Fruit fly (Drosophila melanogaster): ENCODE data around the gene CG13625.

CG13625 gene

dm6 chr3R:24574123-24574522 is 10.8 kb downstream of the CG13625 start (continued):
- TF ChIP-seq CG13624 (GFP tag; optimal IDR thresholded peaks at IDR 0.05), result peak; percentile 53
- peak; percentile 50 for TF ChIP-seq abd-A (tag; optimal IDR thresholded peaks at IDR 0.05)
- TF ChIP-seq Sox100B (GFP tag; optimal IDR thresholded peaks at IDR 0.05), result peak; percentile 49
- TF ChIP-seq ems (GFP tag; optimal IDR thresholded peaks at IDR 0.05), result no peak
- peak; percentile 64 for TF ChIP-seq CG10543 (GFP tag; optimal IDR thresholded peaks at IDR 0.05)
- TF ChIP-seq CG3847 (GFP tag; IDR thresholded peaks at IDR 0.05), result no peak
- peak; percentile 36 for TF ChIP-seq fd96Cb (tag; optimal IDR thresholded peaks at IDR 0.05)
- peak; percentile 12 for TF ChIP-seq CG3838 (GFP tag; optimal IDR thresholded peaks at IDR 0.05)
- TF ChIP-seq CG11504 (tag; optimal IDR thresholded peaks at IDR 0.05), result peak; percentile 75
- peak; percentile 40; the same call in 1 of the 2 replicates for TF ChIP-seq Ptx1 (GFP tag; IDR thresholded peaks at IDR 0.05)
- TF ChIP-seq CG2712 (tag; optimal IDR thresholded peaks at IDR 0.05), result peak; percentile 63
- peak; percentile 65; the same call in 2 of the 3 replicates for TF ChIP-seq dysf (GFP tag; IDR thresholded peaks at IDR 0.05)
- TF ChIP-seq shn (GFP tag; optimal IDR thresholded peaks at IDR 0.05), result no peak
- TF ChIP-seq CG10321 (GFP tag; IDR thresholded peaks at IDR 0.05), result no peak
- TF ChIP-seq gcm2 (GFP tag; optimal IDR thresholded peaks at IDR 0.05), result no peak
- peak; percentile 5 for TF ChIP-seq CG4328 (GFP tag; optimal IDR thresholded peaks at IDR 0.05)
- no peak for TF ChIP-seq CG2202 (tag; optimal IDR thresholded peaks at IDR 0.05)
- TF ChIP-seq CG32532 (GFP tag; IDR thresholded peaks at IDR 0.05), result peak; percentile 52; the same call in 1 of the 2 replicates
- TF ChIP-seq CG14965 (GFP tag; optimal IDR thresholded peaks at IDR 0.05; ENCODE audit: borderline replicate concordance), result no peak
- TF ChIP-seq Oli (tag; optimal IDR thresholded peaks at IDR 0.05), result peak; percentile 25
- peak; percentile 32 for TF ChIP-seq CG18619 (GFP tag; optimal IDR thresholded peaks at IDR 0.05)
- peak; percentile 39 for TF ChIP-seq HHEX (GFP tag; optimal IDR thresholded peaks at IDR 0.05)
- no peak for TF ChIP-seq CG8944 (GFP tag; optimal IDR thresholded peaks at IDR 0.05)
- TF ChIP-seq CG12391 (tag; optimal IDR thresholded peaks at IDR 0.05), result peak; percentile 70
- TF ChIP-seq grau (tag; optimal IDR thresholded peaks at IDR 0.05), result peak; percentile 81
- TF ChIP-seq da (GFP tag; optimal IDR thresholded peaks at IDR 0.05), result no peak
- no peak for TF ChIP-seq tll (GFP tag; optimal IDR thresholded peaks at IDR 0.05)
- peak; percentile 24 for TF ChIP-seq fu2 (GFP tag; optimal IDR thresholded peaks at IDR 0.05)
- peak; percentile 59; the same call in 2 of the 3 replicates for TF ChIP-seq Dbx (GFP tag; IDR thresholded peaks at IDR 0.05)
- TF ChIP-seq pfk (GFP tag; optimal IDR thresholded peaks at IDR 0.05), result no peak
- no peak for TF ChIP-seq prd (optimal IDR thresholded peaks at IDR 0.05)
- peak; percentile 36; the same call in 1 of the 3 replicates for TF ChIP-seq prd (GFP tag; IDR thresholded peaks at IDR 0.05)
- no peak for TF ChIP-seq CG4730 (GFP tag; IDR thresholded peaks at IDR 0.05)
- TF ChIP-seq CG12219 (GFP tag; optimal IDR thresholded peaks at IDR 0.05), result no peak
- TF ChIP-seq CG2678 (tag; optimal IDR thresholded peaks at IDR 0.05), result peak; percentile 89
- TF ChIP-seq CG16815 (GFP tag; optimal IDR thresholded peaks at IDR 0.05), result peak; percentile 22
- TF ChIP-seq CG13775 (GFP tag; optimal IDR thresholded peaks at IDR 0.05), result peak; percentile 24
- no peak for TF ChIP-seq kni (GFP tag; optimal IDR thresholded peaks at IDR 0.05)
- TF ChIP-seq Blimp-1 (GFP tag; optimal IDR thresholded peaks at IDR 0.05), result peak; percentile 24
- TF ChIP-seq CG17361 (GFP tag; IDR thresholded peaks at IDR 0.05), result peak; percentile 63
- TF ChIP-seq Optix (GFP tag; IDR thresholded peaks at IDR 0.05), result no peak
- peak; percentile 78 for TF ChIP-seq CG6765 (GFP tag; optimal IDR thresholded peaks at IDR 0.05)
- TF ChIP-seq Xrp1 (GFP tag; IDR thresholded peaks at IDR 0.05), result peak; percentile 51; the same call in 1 of the 2 replicates
- peak; percentile 35 for TF ChIP-seq HmgZ (tag; optimal IDR thresholded peaks at IDR 0.05)
- peak; percentile 88 for TF ChIP-seq Fer1 (GFP tag; optimal IDR thresholded peaks at IDR 0.05)
- no peak for TF ChIP-seq CG11560 (tag; IDR thresholded peaks at IDR 0.05)
- TF ChIP-seq CoRest (tag; optimal IDR thresholded peaks at IDR 0.05), result peak; percentile 76
- 0 out of 2 replicates have a peak, but pooled peaks have one; percentile 28 for TF ChIP-seq esg (GFP tag; conservative IDR thresholded peaks at IDR 0.05)
- TF ChIP-seq dmrt99B (tag; optimal IDR thresholded peaks at IDR 0.05), result peak; percentile 64
- TF ChIP-seq lola (GFP tag; optimal IDR thresholded peaks at IDR 0.05), result no peak

Measured in whole organism, embryonic.